Worm (Caenorhabditis elegans): ENCODE data around the gene K10C2.2.

The K10C2.2 gene

DNA sequence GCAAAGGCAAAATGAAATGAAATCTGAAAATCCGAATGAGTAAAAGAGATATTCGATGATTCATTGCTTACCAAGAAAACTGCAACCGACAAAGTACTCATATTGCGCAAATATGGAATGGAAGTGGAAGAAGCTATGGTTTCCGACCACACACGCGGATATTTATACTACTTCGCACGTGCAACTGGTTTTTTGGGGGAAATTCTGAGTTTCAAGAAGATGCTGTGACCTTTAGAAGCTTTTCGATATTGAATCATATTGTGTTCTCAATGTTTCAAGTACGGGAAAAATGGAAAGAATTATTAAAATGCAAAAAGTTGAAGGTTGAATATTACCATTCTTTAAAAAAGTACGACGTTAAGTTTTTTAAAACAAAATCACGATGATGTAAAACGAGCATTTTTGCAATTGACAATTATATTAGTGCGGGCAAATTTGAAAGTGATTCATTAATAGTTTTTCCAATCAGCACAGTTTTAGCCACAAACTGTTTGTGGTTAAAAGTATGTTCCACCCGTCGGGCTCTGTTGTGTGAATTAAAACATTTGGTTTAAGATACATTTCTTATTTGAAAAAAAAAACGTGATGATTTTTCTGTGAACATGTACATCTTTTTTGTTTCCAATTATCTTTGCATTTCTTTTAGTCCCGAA lies 17.4 kb upstream of the K10C2.2 start, which contains the start of the genes grl-6 and K10C2.6:
TSS of gene grl-6 (minus strand) at position 101 of the 653 bp plus-strand sequence.
TSS of gene K10C2.6 (plus strand) at position 603 of the 653 bp plus-strand sequence.
- TF ChIP-seq elt-1 (tag; optimal IDR thresholded peaks at IDR 0.05; ENCODE audit: borderline replicate concordance, insufficient read depth) (no peak), mls-2 (tag; optimal IDR thresholded peaks at IDR 0.05) (no peak), nhr-12 (tag; optimal IDR thresholded peaks at IDR 0.05) (no peak), unc-62 (GFP tag; optimal IDR thresholded peaks at IDR 0.05) (no peak), unc-120 (tag; optimal IDR thresholded peaks at IDR 0.05; ENCODE audit: poor library complexity, severe bottlenecking) (no peak), M03D4.4 (tag; optimal IDR thresholded peaks at IDR 0.05) (no peak), lin-13 (tag; optimal IDR thresholded peaks at IDR 0.05) (no peak), ces-1 (GFP tag; optimal IDR thresholded peaks at IDR 0.05) (no peak), nhr-237 (tag; optimal IDR thresholded peaks at IDR 0.05) (no peak), nhr-28 (tag; optimal IDR thresholded peaks at IDR 0.05) (no peak), sptf-1 (tag; optimal IDR thresholded peaks at IDR 0.05) (no peak), bed-3 (GFP tag; optimal IDR thresholded peaks at IDR 0.05) (no peak), mep-1 (tag; optimal IDR thresholded peaks at IDR 0.05) (no peak), hlh-1 (tag; optimal IDR thresholded peaks at IDR 0.05) (no peak)

DNA sequence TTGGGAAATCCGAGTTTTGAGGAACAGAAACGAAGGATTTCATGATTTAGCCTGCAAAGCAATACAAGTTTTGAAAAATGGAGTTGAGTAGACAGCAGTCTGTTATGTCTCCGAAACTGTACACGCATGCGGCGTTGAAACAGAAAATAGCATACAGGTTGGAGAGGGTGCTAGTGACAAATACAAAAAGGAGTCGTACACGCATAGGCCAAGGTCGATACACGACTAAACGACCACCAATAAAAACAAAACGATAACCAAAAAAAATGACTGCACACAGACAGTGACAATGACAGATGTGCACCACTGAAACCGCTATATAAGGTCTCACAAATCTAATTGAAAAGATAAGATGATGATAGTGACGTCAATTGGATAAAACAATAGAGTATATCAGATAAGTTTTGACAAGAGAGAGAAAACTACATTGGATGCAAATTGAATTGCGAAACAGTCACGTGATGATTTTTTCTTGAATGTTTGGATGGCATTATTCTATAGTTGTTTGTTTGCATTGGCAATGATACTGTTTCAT lies 15.3 kb upstream of the K10C2.2 start, which contains the start of gene fah-1:
TSS of gene fah-1 (minus strand) at position 51 of the 535 bp plus-strand sequence.
- TF ChIP-seq lin-13 (tag; optimal IDR thresholded peaks at IDR 0.05) (no peak), nhr-237 (tag; optimal IDR thresholded peaks at IDR 0.05) (no peak), nhr-2 (tag; optimal IDR thresholded peaks at IDR 0.05) (peak; percentile 56), pha-4 (tag; optimal IDR thresholded peaks at IDR 0.05) (no peak), ceh-39 (tag; optimal IDR thresholded peaks at IDR 0.05) (no peak), cnd-1 (tag; optimal IDR thresholded peaks at IDR 0.05) (no peak), blmp-1 (tag; optimal IDR thresholded peaks at IDR 0.05) (no peak), elt-3 (tag; optimal IDR thresholded peaks at IDR 0.05) (peak; percentile 69), hlh-1 (tag; optimal IDR thresholded peaks at IDR 0.05) (no peak), mep-1 (tag; optimal IDR thresholded peaks at IDR 0.05) (no peak), ceh-83 (GFP tag; optimal IDR thresholded peaks at IDR 0.05) (no peak), ces-1 (GFP tag; optimal IDR thresholded peaks at IDR 0.05) (no peak), bed-3 (GFP tag; optimal IDR thresholded peaks at IDR 0.05) (no peak), tbx-8 (GFP tag; optimal IDR thresholded peaks at IDR 0.05) (no peak), unc-62 (GFP tag; optimal IDR thresholded peaks at IDR 0.05) (peak; percentile 30), nhr-28 (tag; optimal IDR thresholded peaks at IDR 0.05) (no peak), sptf-1 (tag; optimal IDR thresholded peaks at IDR 0.05) (no peak), mab-5 (tag; optimal IDR thresholded peaks at IDR 0.05) (no peak), nhr-12 (tag; optimal IDR thresholded peaks at IDR 0.05) (no peak)

DNA sequence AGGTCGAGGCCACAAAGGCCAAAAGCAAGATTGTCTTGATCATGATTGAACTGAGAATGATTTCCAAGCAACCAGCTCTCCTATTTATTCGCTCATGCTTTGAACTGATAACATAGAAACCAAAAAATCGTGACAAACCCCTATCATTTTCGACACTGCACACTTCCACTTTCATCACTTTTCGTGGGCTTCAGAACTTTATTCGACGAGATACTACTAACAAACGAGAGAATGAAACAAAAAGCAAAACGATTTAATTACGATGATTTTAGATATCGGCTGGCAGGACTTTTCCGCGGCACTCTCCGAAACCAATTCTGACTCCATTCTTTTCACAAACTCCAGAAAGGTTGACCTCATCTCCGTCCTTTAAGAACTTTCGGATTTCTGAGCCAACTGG lies 13.0 kb upstream of the K10C2.2 start, which contains the start of gene asp-14:
TSS of gene asp-14 (minus strand) at position 101 of the 400 bp plus-strand sequence.
- TF ChIP-seq elt-1 (tag; optimal IDR thresholded peaks at IDR 0.05; ENCODE audit: borderline replicate concordance, insufficient read depth), result no peak
- no peak for TF ChIP-seq nhr-76 (tag; optimal IDR thresholded peaks at IDR 0.05)
- TF ChIP-seq sem-2 (GFP tag; optimal IDR thresholded peaks at IDR 0.05), result no peak
- TF ChIP-seq blmp-1 (tag; optimal IDR thresholded peaks at IDR 0.05), result no peak
- TF ChIP-seq nhr-2 (tag; optimal IDR thresholded peaks at IDR 0.05), result no peak
- TF ChIP-seq lsy-2 (tag; optimal IDR thresholded peaks at IDR 0.05), result no peak
- no peak for TF ChIP-seq lin-13 (tag; optimal IDR thresholded peaks at IDR 0.05)
- TF ChIP-seq mab-5 (tag; optimal IDR thresholded peaks at IDR 0.05), result no peak
- no peak for TF ChIP-seq elt-3 (tag; optimal IDR thresholded peaks at IDR 0.05)
- TF ChIP-seq ces-1 (GFP tag; optimal IDR thresholded peaks at IDR 0.05), result no peak
- TF ChIP-seq hlh-1 (tag; optimal IDR thresholded peaks at IDR 0.05), result no peak
- no peak for TF ChIP-seq ztf-11 (tag; optimal IDR thresholded peaks at IDR 0.05)
- no peak for TF ChIP-seq cnd-1 (tag; optimal IDR thresholded peaks at IDR 0.05)

DNA sequence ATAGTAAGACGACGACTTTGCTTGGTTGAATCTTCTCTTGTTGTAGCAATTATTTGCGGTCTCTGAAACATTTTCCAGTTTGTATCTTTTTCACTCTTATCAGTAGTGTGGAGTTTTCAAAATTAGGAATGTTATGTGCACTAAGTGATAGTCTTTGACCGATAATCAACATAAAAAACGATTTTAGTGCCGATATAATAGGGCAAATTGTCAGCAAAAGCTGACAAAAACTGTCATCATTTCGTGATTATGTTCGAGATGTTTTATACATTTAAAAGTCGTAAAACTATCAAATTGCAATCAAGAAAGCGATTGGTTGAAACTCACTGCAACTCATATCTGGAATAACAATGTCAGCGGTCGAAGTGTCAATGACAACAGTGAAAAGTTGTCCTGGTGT lies 11.7 kb upstream of the K10C2.2 start:
- TF ChIP-seq drap-1 (GFP tag; optimal IDR thresholded peaks at IDR 0.05), result no peak
- TF ChIP-seq lsy-2 (tag; optimal IDR thresholded peaks at IDR 0.05), result no peak
- no peak for TF ChIP-seq ces-1 (GFP tag; optimal IDR thresholded peaks at IDR 0.05)
- TF ChIP-seq nhr-2 (tag; optimal IDR thresholded peaks at IDR 0.05), result no peak
- TF ChIP-seq nhr-12 (tag; optimal IDR thresholded peaks at IDR 0.05), result no peak
- TF ChIP-seq blmp-1 (tag; optimal IDR thresholded peaks at IDR 0.05), result no peak
- TF ChIP-seq ztf-11 (tag; optimal IDR thresholded peaks at IDR 0.05), result no peak
- TF ChIP-seq nhr-237 (tag; optimal IDR thresholded peaks at IDR 0.05), result no peak
- TF ChIP-seq mep-1 (tag; optimal IDR thresholded peaks at IDR 0.05), result no peak
- no peak for TF ChIP-seq hlh-1 (tag; optimal IDR thresholded peaks at IDR 0.05)
- TF ChIP-seq flh-1 (GFP tag; optimal IDR thresholded peaks at IDR 0.05), result no peak
- TF ChIP-seq lin-13 (tag; optimal IDR thresholded peaks at IDR 0.05), result no peak
- TF ChIP-seq mab-5 (tag; optimal IDR thresholded peaks at IDR 0.05), result no peak
